Fruit fly (Drosophila melanogaster): ENCODE measurements around the gene CG5004.

dm6 chrX:17178484-17178921 lies 71.1 kb downstream of the CG5004 start:
- TF ChIP-seq CG6276 (GFP tag; optimal IDR thresholded peaks at IDR 0.05) (peak; percentile 97), Eip93F (GFP tag; optimal IDR thresholded peaks at IDR 0.05) (peak; percentile 96), dsx (GFP tag; optimal IDR thresholded peaks at IDR 0.05; ENCODE audit: poor library complexity, severe bottlenecking) (peak; percentile 99), CG1621 (tag; optimal IDR thresholded peaks at IDR 0.05) (peak; percentile 84), lz (GFP tag; optimal IDR thresholded peaks at IDR 0.05) (peak; percentile 90), CG34406 (GFP tag; optimal IDR thresholded peaks at IDR 0.05) (peak; percentile 85), Blimp-1 (GFP tag; optimal IDR thresholded peaks at IDR 0.05) (peak; percentile 92), CG6792 (GFP tag; optimal IDR thresholded peaks at IDR 0.05) (no peak)

Data from whole organism, prepupa.